Worm (Caenorhabditis elegans): Measurements from ENCODE around the gene mep-1.

The mep-1 gene

DNA sequence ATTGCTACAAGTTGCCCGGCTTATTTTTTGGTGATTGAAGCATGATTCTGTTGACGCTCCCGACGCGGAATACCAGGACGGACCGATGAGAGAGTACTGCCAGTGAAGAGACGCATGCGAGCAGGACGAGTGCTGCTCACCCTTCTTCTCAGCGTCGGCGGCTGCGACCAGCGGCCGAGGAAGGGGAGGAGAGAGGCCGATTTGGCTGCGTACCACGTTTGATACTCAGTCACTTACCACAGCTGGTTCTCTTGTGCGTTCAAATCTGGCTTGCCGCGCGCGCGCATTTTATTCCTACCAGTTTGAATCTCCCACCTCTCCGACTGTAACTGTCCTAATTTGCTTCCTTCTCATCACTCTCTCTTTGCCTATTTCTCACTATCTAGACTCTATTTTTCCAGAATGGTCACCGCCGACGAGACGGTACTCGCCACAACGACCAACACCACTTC lies at the start of gene mep-1:
mep-1 (plus strand) TSS at position 402 of the 452 bp plus-strand sequence.
- TF ChIP-seq pes-1 (GFP tag; IDR thresholded peaks at IDR 0.05) (peak; percentile 58), tbx-11 (GFP tag; IDR thresholded peaks at IDR 0.05) (no peak)

DNA sequence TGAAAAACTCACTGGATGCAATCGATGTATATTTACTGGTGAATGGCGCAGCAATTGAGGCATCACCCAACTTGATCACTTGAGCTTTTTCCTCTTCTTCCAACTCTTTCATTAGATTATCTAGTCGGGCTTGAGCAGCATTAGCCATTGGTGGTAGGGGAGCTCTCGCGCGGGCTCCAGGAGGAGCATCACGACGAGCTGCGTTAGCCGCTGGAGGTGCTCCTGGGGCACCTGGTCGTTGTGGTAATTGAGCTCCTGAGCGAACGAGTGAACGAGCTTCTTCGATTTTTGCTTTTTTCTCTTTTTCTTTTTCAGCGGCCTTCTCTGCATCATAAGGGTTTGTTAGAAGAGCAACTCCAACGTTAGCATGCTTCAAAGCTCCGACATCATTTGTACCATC lies 49.4 kb upstream of the mep-1 start:
- TF ChIP-seq ceh-36 (tag; optimal IDR thresholded peaks at IDR 0.05), result no peak
- no peak for TF ChIP-seq tbx-37 (GFP tag; conservative IDR thresholded peaks at IDR 0.05)
- no peak for TF ChIP-seq ama-1 (optimal IDR thresholded peaks at IDR 0.05)
- no peak for TF ChIP-seq F13C5.2 (tag; optimal IDR thresholded peaks at IDR 0.05)
- TF ChIP-seq hnd-1 (tag; optimal IDR thresholded peaks at IDR 0.05), result no peak
- TF ChIP-seq sea-1 (GFP tag; conservative IDR thresholded peaks at IDR 0.05), result no peak
- TF ChIP-seq B0310.2 (tag; optimal IDR thresholded peaks at IDR 0.05), result no peak
- no peak for TF ChIP-seq aly-1 (tag; optimal IDR thresholded peaks at IDR 0.05)
- no peak for TF ChIP-seq hmg-4 (GFP tag; optimal IDR thresholded peaks at IDR 0.05)
- TF ChIP-seq ets-7 (tag; optimal IDR thresholded peaks at IDR 0.05), result no peak
- TF ChIP-seq scrt-1 (GFP tag; IDR thresholded peaks at IDR 0.05), result no peak
- TF ChIP-seq flt-1 (GFP tag; IDR thresholded peaks at IDR 0.05), result no peak
- TF ChIP-seq pes-1 (GFP tag; IDR thresholded peaks at IDR 0.05), result no peak
- no peak for TF ChIP-seq tra-4 (tag; optimal IDR thresholded peaks at IDR 0.05)

- TF ChIP-seq ets-7 (tag; optimal IDR thresholded peaks at IDR 0.05) (no peak), tbx-37 (GFP tag; conservative IDR thresholded peaks at IDR 0.05) (no peak), tra-4 (tag; optimal IDR thresholded peaks at IDR 0.05) (no peak), flt-1 (GFP tag; IDR thresholded peaks at IDR 0.05) (no peak), hnd-1 (tag; optimal IDR thresholded peaks at IDR 0.05) (no peak), scrt-1 (GFP tag; IDR thresholded peaks at IDR 0.05) (no peak), ceh-36 (tag; optimal IDR thresholded peaks at IDR 0.05) (no peak), ceh-13 (GFP tag; optimal IDR thresholded peaks at IDR 0.05) (no peak), sea-1 (GFP tag; conservative IDR thresholded peaks at IDR 0.05) (no peak), pes-1 (GFP tag; IDR thresholded peaks at IDR 0.05) (no peak), hmbx-1 (tag; optimal IDR thresholded peaks at IDR 0.05) (no peak), B0310.2 (tag; optimal IDR thresholded peaks at IDR 0.05) (no peak), tbx-11 (GFP tag; IDR thresholded peaks at IDR 0.05) (no peak), aly-1 (tag; optimal IDR thresholded peaks at IDR 0.05) (no peak), hmg-4 (GFP tag; optimal IDR thresholded peaks at IDR 0.05) (no peak), F13C5.2 (tag; optimal IDR thresholded peaks at IDR 0.05) (no peak), ama-1 (optimal IDR thresholded peaks at IDR 0.05) (no peak)
Observed at ce11 chrIV:11479095-11479494, 45.3 kb upstream of the mep-1 start, which contains the start of gene catp-8. Gene catp-8 (minus strand): TSS chrIV:11479251.

ce11 chrIV:11480027-11480896 lies 44.2 kb upstream of the mep-1 start, which contains the start of the genes mbf-1 and nse-4:
Gene mbf-1 (minus strand): TSS chrIV:11480369.
Gene nse-4 (plus strand): TSS chrIV:11480846.
- TF ChIP-seq F13C5.2 (tag; optimal IDR thresholded peaks at IDR 0.05) (peak; percentile 57), ama-1 (optimal IDR thresholded peaks at IDR 0.05) (no peak), scrt-1 (GFP tag; IDR thresholded peaks at IDR 0.05) (no peak), hmbx-1 (tag; optimal IDR thresholded peaks at IDR 0.05) (no peak)

- no peak for TF ChIP-seq ceh-13 (GFP tag; optimal IDR thresholded peaks at IDR 0.05)
- no peak for TF ChIP-seq hmbx-1 (tag; optimal IDR thresholded peaks at IDR 0.05)
Observed at ce11 chrIV:11486859-11487258, 37.6 kb upstream of the mep-1 start.

ce11 chrIV:11487889-11488556 lies 36.4 kb upstream of the mep-1 start:
- TF ChIP-seq hmbx-1 (tag; optimal IDR thresholded peaks at IDR 0.05) (no peak), sea-1 (GFP tag; conservative IDR thresholded peaks at IDR 0.05) (no peak), ama-1 (optimal IDR thresholded peaks at IDR 0.05) (no peak), tra-4 (tag; optimal IDR thresholded peaks at IDR 0.05) (no peak), pes-1 (GFP tag; IDR thresholded peaks at IDR 0.05) (no peak), flt-1 (GFP tag; IDR thresholded peaks at IDR 0.05) (no peak), aly-1 (tag; optimal IDR thresholded peaks at IDR 0.05) (no peak), ceh-36 (tag; optimal IDR thresholded peaks at IDR 0.05) (no peak), tbx-37 (GFP tag; conservative IDR thresholded peaks at IDR 0.05) (no peak), B0310.2 (tag; optimal IDR thresholded peaks at IDR 0.05) (no peak), ceh-13 (GFP tag; optimal IDR thresholded peaks at IDR 0.05) (no peak), scrt-1 (GFP tag; IDR thresholded peaks at IDR 0.05) (no peak), hnd-1 (tag; optimal IDR thresholded peaks at IDR 0.05) (no peak), hmg-4 (GFP tag; optimal IDR thresholded peaks at IDR 0.05) (no peak)

DNA sequence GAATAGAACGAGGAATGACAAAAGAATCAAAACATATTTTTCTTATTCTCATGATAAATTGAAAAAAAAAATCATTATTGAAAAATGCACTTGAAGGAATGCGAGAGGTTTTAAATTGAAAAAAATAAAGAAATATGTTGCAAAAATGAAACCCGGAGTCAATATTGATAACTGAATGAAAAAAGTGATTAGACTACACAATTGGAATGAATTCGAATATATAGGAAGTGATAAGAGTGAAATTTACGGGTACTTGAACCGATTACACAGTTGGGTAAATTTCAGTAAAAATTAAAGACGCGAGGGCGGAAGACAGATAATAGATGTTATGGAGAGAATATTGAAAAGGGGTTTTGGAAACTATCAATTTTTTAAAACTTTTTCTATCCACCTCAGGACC lies 35.4 kb upstream of the mep-1 start:
- no peak for TF ChIP-seq tbx-11 (GFP tag; IDR thresholded peaks at IDR 0.05)
- TF ChIP-seq scrt-1 (GFP tag; IDR thresholded peaks at IDR 0.05), result no peak
- TF ChIP-seq aly-1 (tag; optimal IDR thresholded peaks at IDR 0.05), result no peak
- TF ChIP-seq hmbx-1 (tag; optimal IDR thresholded peaks at IDR 0.05), result no peak
- no peak for TF ChIP-seq flt-1 (GFP tag; IDR thresholded peaks at IDR 0.05)
- TF ChIP-seq tbx-37 (GFP tag; conservative IDR thresholded peaks at IDR 0.05), result no peak
- no peak for TF ChIP-seq F13C5.2 (tag; optimal IDR thresholded peaks at IDR 0.05)
- TF ChIP-seq tra-4 (tag; optimal IDR thresholded peaks at IDR 0.05), result no peak
- no peak for TF ChIP-seq ceh-36 (tag; optimal IDR thresholded peaks at IDR 0.05)
- no peak for TF ChIP-seq ceh-13 (GFP tag; optimal IDR thresholded peaks at IDR 0.05)
- TF ChIP-seq sea-1 (GFP tag; conservative IDR thresholded peaks at IDR 0.05), result no peak
- no peak for TF ChIP-seq ets-7 (tag; optimal IDR thresholded peaks at IDR 0.05)
- no peak for TF ChIP-seq hnd-1 (tag; optimal IDR thresholded peaks at IDR 0.05)
- no peak for TF ChIP-seq ama-1 (optimal IDR thresholded peaks at IDR 0.05)
- no peak for TF ChIP-seq hmg-4 (GFP tag; optimal IDR thresholded peaks at IDR 0.05)
- no peak for TF ChIP-seq pes-1 (GFP tag; IDR thresholded peaks at IDR 0.05)
- no peak for TF ChIP-seq B0310.2 (tag; optimal IDR thresholded peaks at IDR 0.05)

All from whole organism, early embryonic.